Fruit fly (Drosophila melanogaster) whole organism, prepupa: Measurements from ENCODE around the gene CG45218.

Experiments used
- Blimp-1 ChIP-seq: fragments of 200-800 bp; sonication (Bioruptor generic); optimal IDR thresholded peaks from 3 replicates; lab custom pipeline; 2017; ENCODE audit warnings: missing biosample characterization, missing genetic modification characterization, mild to moderate bottlenecking, moderate library complexity, missing genetic modification reagents
- CG11294 ChIP-seq: fragments of 200-800 bp; sonication (Bioruptor generic); IDR thresholded peaks from 2 replicates; pipeline ENCODE4 v1.3.6; 2022; ENCODE audit warnings: missing biosample characterization, missing genetic modification characterization
- CG11762 ChIP-seq: fragments of 200-800 bp; sonication (Bioruptor generic); optimal IDR thresholded peaks from 3 replicates; lab custom pipeline; 2016; ENCODE audit warnings: missing biosample characterization, missing genetic modification characterization; ENCODE audit not compliant: insufficient read depth
- CG11902 ChIP-seq: fragments of 200-800 bp; sonication (Bioruptor generic); optimal IDR thresholded peaks from 3 replicates; lab custom pipeline; 2016; ENCODE audit warnings: missing biosample characterization, missing genetic modification characterization
- CG15336 ChIP-seq: fragments of 200-800 bp; sonication (Bioruptor generic); IDR thresholded peaks from 2 replicates; pipeline ENCODE4 v1.3.6; 2022; ENCODE audit warnings: missing biosample characterization, missing genetic modification characterization
- CG16779 ChIP-seq: fragments of 200-800 bp; sonication (Bioruptor generic); optimal IDR thresholded peaks from 3 replicates; lab custom pipeline; 2017; ENCODE audit warnings: missing biosample characterization, mild to moderate bottlenecking, missing genetic modification characterization
- CG3032 ChIP-seq: fragments of 200-800 bp; optimal IDR thresholded peaks from 2 replicates; lab custom pipeline; 2019; ENCODE audit warnings: missing biosample characterization, mild to moderate bottlenecking, missing genetic modification characterization, moderate library complexity
- CG31627 ChIP-seq: fragments of 200-800 bp; sonication (Bioruptor generic); optimal IDR thresholded peaks from 3 replicates; lab custom pipeline; 2016; ENCODE audit warnings: missing biosample characterization, missing genetic modification characterization
- CG32006 ChIP-seq: fragments of 200-800 bp; sonication (Bioruptor generic); optimal IDR thresholded peaks from 3 replicates; lab custom pipeline; 2017; ENCODE audit warnings: missing biosample characterization, mild to moderate bottlenecking, missing genetic modification characterization
- CG3919 ChIP-seq: fragments of 200-800 bp; sonication (Bioruptor generic); optimal IDR thresholded peaks from 3 replicates; lab custom pipeline; 2016; ENCODE audit warnings: missing biosample characterization, missing genetic modification characterization
- CG6163 ChIP-seq: fragments of 200-800 bp; sonication (Bioruptor generic); IDR thresholded peaks from 3 replicates; pipeline ENCODE4 v1.3.6; 2022; ENCODE audit warnings: missing biosample characterization, missing genetic modification characterization
- CG6854 ChIP-seq: fragments of 200-800 bp; sonication (Bioruptor generic); optimal IDR thresholded peaks from 2 replicates; lab custom pipeline; 2017; ENCODE audit warnings: missing biosample characterization, mild to moderate bottlenecking, missing genetic modification characterization
- CG7368 ChIP-seq: fragments of 200-800 bp; sonication (Bioruptor generic); optimal IDR thresholded peaks from 3 replicates; lab custom pipeline; 2016; ENCODE audit warnings: missing biosample characterization, missing genetic modification characterization
- CG8119 ChIP-seq: fragments of 200-800 bp; sonication (Bioruptor generic); IDR thresholded peaks from 3 replicates; pipeline ENCODE4 v1.3.6; 2022; ENCODE audit warnings: missing biosample characterization, missing genetic modification characterization
- CG8319 ChIP-seq: fragments of 200-800 bp; sonication (Bioruptor generic); optimal IDR thresholded peaks from 3 replicates; lab custom pipeline; 2016; ENCODE audit warnings: missing biosample characterization, missing genetic modification characterization
- CG8632 ChIP-seq: fragments of 200-800 bp; sonication (Bioruptor generic); optimal IDR thresholded peaks from 3 replicates; lab custom pipeline; 2016; ENCODE audit warnings: missing biosample characterization, missing genetic modification characterization
- CG9139 ChIP-seq: fragments of 200-800 bp; sonication (Bioruptor generic); optimal IDR thresholded peaks from 3 replicates; lab custom pipeline; 2017; ENCODE audit warnings: missing biosample characterization, mild to moderate bottlenecking, missing genetic modification characterization
- Ets21C ChIP-seq: fragments of 200-800 bp; sonication (Bioruptor generic); optimal IDR thresholded peaks from 3 replicates; lab custom pipeline; 2016; ENCODE audit warnings: missing biosample characterization, missing genetic modification characterization
- Hr39 ChIP-seq: fragments of 200-800 bp; sonication (Bioruptor generic); optimal IDR thresholded peaks from 2 replicates; lab custom pipeline; 2016; ENCODE audit warnings: missing biosample characterization, missing genetic modification characterization
- Hr4 ChIP-seq: fragments of 200-800 bp; sonication (Bioruptor generic); optimal IDR thresholded peaks from 3 replicates; lab custom pipeline; 2016; ENCODE audit warnings: missing biosample characterization, missing genetic modification characterization
- Smox ChIP-seq: fragments of 200-800 bp; sonication (Bioruptor generic); optimal IDR thresholded peaks from 3 replicates; lab custom pipeline; 2016; ENCODE audit warnings: missing biosample characterization, missing genetic modification characterization
- Sox102F ChIP-seq: fragments of 200-800 bp; sonication (Bioruptor generic); optimal IDR thresholded peaks from 2 replicates; lab custom pipeline; 2016; ENCODE audit warnings: missing biosample characterization, mild to moderate bottlenecking, missing genetic modification characterization
- Sox14 ChIP-seq: fragments of 200-800 bp; sonication (Bioruptor generic); optimal IDR thresholded peaks from 3 replicates; lab custom pipeline; 2016; ENCODE audit warnings: missing biosample characterization, missing genetic modification characterization
- Sox15 ChIP-seq: fragments of 200-800 bp; sonication (Bioruptor generic); optimal IDR thresholded peaks from 3 replicates; lab custom pipeline; 2016; ENCODE audit warnings: missing biosample characterization, missing genetic modification characterization
- acj6 ChIP-seq: fragments of 200-800 bp; sonication (Bioruptor generic); optimal IDR thresholded peaks from 3 replicates; lab custom pipeline; 2016; ENCODE audit warnings: missing biosample characterization, missing genetic modification characterization
- dac ChIP-seq: fragments of 200-800 bp; sonication (Bioruptor generic); optimal IDR thresholded peaks from 2 replicates; lab custom pipeline; 2017; ENCODE audit warnings: missing biosample characterization, mild to moderate bottlenecking, missing genetic modification characterization
- eg ChIP-seq: fragments of 200-800 bp; sonication (Bioruptor generic); IDR thresholded peaks from 3 replicates; pipeline ENCODE4 v1.3.6; 2022; ENCODE audit warnings: missing biosample characterization, missing genetic modification characterization
- fd85E ChIP-seq: fragments of 200-800 bp; sonication (Bioruptor generic); optimal IDR thresholded peaks from 3 replicates; lab custom pipeline; 2016; ENCODE audit warnings: missing biosample characterization, missing genetic modification characterization
- net ChIP-seq: fragments of 200-800 bp; sonication (Bioruptor generic); optimal IDR thresholded peaks from 3 replicates; lab custom pipeline; 2016; ENCODE audit warnings: missing biosample characterization, missing genetic modification characterization
- pdm3 ChIP-seq: fragments of 200-800 bp; sonication (Bioruptor generic); optimal IDR thresholded peaks from 3 replicates; lab custom pipeline; 2016; ENCODE audit warnings: missing biosample characterization, missing genetic modification characterization
- salr ChIP-seq, 2 experiments: fragments of 200-800 bp; sonication (Bioruptor generic); optimal IDR thresholded peaks; 3 replicates each; lab custom pipeline; 2016 to 2018; ENCODE audit warnings: missing biosample characterization in 2 of 2, missing genetic modification characterization in 2 of 2, mild to moderate bottlenecking in 1 of 2
- spab ChIP-seq: fragments of 200-800 bp; sonication (Bioruptor generic); optimal IDR thresholded peaks from 2 replicates; lab custom pipeline; 2017; ENCODE audit warnings: missing biosample characterization, mild to moderate bottlenecking, missing genetic modification characterization, missing genetic modification reagents
- svp ChIP-seq: fragments of 200-800 bp; sonication (Bioruptor generic); peaks from one replicate; lab custom pipeline; 2016; ENCODE audit warnings: missing biosample characterization, missing genetic modification characterization
- topi ChIP-seq: fragments of 200-800 bp; sonication (Bioruptor generic); optimal IDR thresholded peaks from 3 replicates; lab custom pipeline; 2016; ENCODE audit warnings: missing biosample characterization, missing genetic modification characterization
- vri ChIP-seq: fragments of 200-800 bp; sonication (Bioruptor generic); optimal IDR thresholded peaks from 3 replicates; lab custom pipeline; 2016; ENCODE audit warnings: missing biosample characterization, mild to moderate bottlenecking, missing genetic modification characterization

CG45218 gene

dm6 chr3R:15313836-15314235, 23.2 kb upstream of the CG45218 start:
- no peak for TF ChIP-seq CG11294 (GFP tag; lab: Robert Waterston, UW)
- TF ChIP-seq dac (GFP tag; lab: Kevin White, UChicago), result no peak
- no peak for TF ChIP-seq CG32006 (GFP tag; lab: Kevin White, UChicago)
- TF ChIP-seq CG6163 (GFP tag; lab: Robert Waterston, UW), result no peak
- no peak for TF ChIP-seq net
- TF ChIP-seq CG11762 (GFP tag; lab: Kevin White, UChicago), result no peak
- no peak for TF ChIP-seq CG31627 (GFP tag; lab: Kevin White, UChicago)
- no peak for TF ChIP-seq topi (GFP tag; lab: Kevin White, UChicago)
- no peak for TF ChIP-seq CG11902 (GFP tag; lab: Kevin White, UChicago)
- no peak for TF ChIP-seq pdm3 (GFP tag; lab: Kevin White, UChicago)
- TF ChIP-seq CG8632 (GFP tag; lab: Kevin White, UChicago), result no peak
- TF ChIP-seq Blimp-1 (GFP tag; lab: Kevin White, UChicago), result no peak
- TF ChIP-seq vri, result no peak
- TF ChIP-seq svp (GFP tag; lab: Kevin White, UChicago), result no peak
- TF ChIP-seq salr (GFP tag; optimal IDR thresholded peaks at IDR 0.05; lab: Kevin White, UChicago), result no peak
- TF ChIP-seq CG8319 (GFP tag; lab: Kevin White, UChicago), result no peak
- no peak for TF ChIP-seq Smox (GFP tag; lab: Kevin White, UChicago)
- no peak for TF ChIP-seq CG3919 (GFP tag; lab: Kevin White, UChicago)
- no peak for TF ChIP-seq CG9139 (GFP tag; lab: Kevin White, UChicago)
- TF ChIP-seq CG3032 (tag; lab: Kevin White, UChicago), result no peak

dm6 chr3R:15310695-15311094, 20.1 kb upstream of the CG45218 start:
- TF ChIP-seq dac (GFP tag; lab: Kevin White, UChicago) (no peak), Hr39 (GFP tag; lab: Kevin White, UChicago) (no peak), Sox102F (no peak), eg (GFP tag; lab: Robert Waterston, UW) (no peak), CG3032 (tag; lab: Kevin White, UChicago) (no peak), Hr4 (GFP tag; lab: Kevin White, UChicago) (no peak), CG6854 (no peak)
- TF ChIP-seq, all 60 proteins: peak for 0

dm6 chr3R:15309924-15310323, 19.3 kb upstream of the CG45218 start, which contains the start of gene Tm2:
Gene Tm2, plus strand, starts transcription at chr3R:15310193.
- TF ChIP-seq CG16779 (tag; lab: Kevin White, UChicago) (no peak), topi (GFP tag; lab: Kevin White, UChicago) (no peak), CG7368 (GFP tag; lab: Kevin White, UChicago) (no peak), Sox15 (no peak), fd85E (no peak), eg (GFP tag; lab: Robert Waterston, UW) (no peak), acj6 (GFP tag; lab: Kevin White, UChicago) (no peak)

- TF ChIP-seq spab (no peak), pdm3 (GFP tag; lab: Kevin White, UChicago) (no peak), CG11762 (GFP tag; lab: Kevin White, UChicago) (no peak), acj6 (GFP tag; lab: Kevin White, UChicago) (no peak), CG11902 (GFP tag; lab: Kevin White, UChicago) (no peak), svp (GFP tag; lab: Kevin White, UChicago) (no peak), CG15336 (GFP tag; lab: Robert Waterston, UW) (no peak), vri (no peak), Sox14 (GFP tag; lab: Kevin White, UChicago) (no peak), Ets21C (GFP tag; lab: Kevin White, UChicago) (no peak), Smox (GFP tag; lab: Kevin White, UChicago) (no peak), net (no peak), CG8119 (GFP tag; lab: Robert Waterston, UW) (no peak)
Observed at dm6 chr3R:15305246-15305645, 14.6 kb upstream of the CG45218 start.
